Fruit fly (Drosophila melanogaster) whole organism, embryonic: Measurements from ENCODE around the gene CG16717.
A peak's percentile ranks its signal among the peaks of the same experiment; 100 is the strongest.

ENCODE experiments used
- Adf1 ChIP-seq: fragments of 200-800 bp; sonication (Bioruptor generic); IDR thresholded peaks from 2 replicates; pipeline ENCODE4 v1.3.6; 2022; ENCODE audit warnings: missing biosample characterization, missing genetic modification characterization
- Bgb ChIP-seq: fragments of 200-800 bp; sonication (Bioruptor generic); IDR thresholded peaks from 2 replicates; pipeline ENCODE4 v1.3.6; 2022; ENCODE audit warnings: missing biosample characterization, missing genetic modification characterization; ENCODE audit not compliant: partially characterized antibody
- CG10209 ChIP-seq: fragments of 200-800 bp; sonication (Bioruptor generic); optimal IDR thresholded peaks from 3 replicates; lab custom pipeline; 2017; ENCODE audit warnings: missing biosample characterization, mild to moderate bottlenecking, missing genetic modification characterization, missing genetic modification reagents
- CG1024 ChIP-seq: fragments of 200-800 bp; sonication (Bioruptor generic); IDR thresholded peaks from 2 replicates; pipeline ENCODE4 v1.3.6; 2022; ENCODE audit warnings: missing biosample characterization, missing genetic modification characterization
- CG11085 ChIP-seq: fragments of 200-800 bp; sonication (Bioruptor generic); IDR thresholded peaks from 2 replicates; pipeline ENCODE4 v1.3.6; 2022; ENCODE audit warnings: missing biosample characterization, missing genetic modification characterization
- CG11456 ChIP-seq: fragments of 200-800 bp; sonication (Bioruptor generic); IDR thresholded peaks from 3 replicates; pipeline ENCODE4 v1.3.6; 2022; ENCODE audit warnings: missing biosample characterization, missing genetic modification characterization
- CG11696 ChIP-seq: fragments of 200-800 bp; sonication (Bioruptor generic); IDR thresholded peaks from 2 replicates; pipeline ENCODE4 v1.3.6; 2022; ENCODE audit warnings: missing biosample characterization, missing genetic modification characterization
- CG12236 ChIP-seq: fragments of 200-800 bp; sonication (Bioruptor generic); optimal IDR thresholded peaks from 2 replicates; lab custom pipeline; 2016; ENCODE audit warnings: missing biosample characterization, missing genetic modification characterization
- CG12744 ChIP-seq: fragments of 200-800 bp; sonication (Bioruptor generic); optimal IDR thresholded peaks from 2 replicates; lab custom pipeline; 2016; ENCODE audit warnings: missing biosample characterization, missing genetic modification characterization
- CG13287 ChIP-seq: fragments of 200-800 bp; sonication (Bioruptor generic); IDR thresholded peaks from 2 replicates; pipeline ENCODE4 v1.3.6; 2022; ENCODE audit warnings: missing biosample characterization, missing genetic modification characterization; ENCODE audit not compliant: partially characterized antibody
- CG14014 ChIP-seq: fragments of 200-800 bp; sonication (Bioruptor generic); IDR thresholded peaks from 2 replicates; pipeline ENCODE4 v1.3.6; 2022; ENCODE audit warnings: missing biosample characterization, missing genetic modification characterization
- CG15073 ChIP-seq: fragments of 200-800 bp; sonication (Bioruptor generic); optimal IDR thresholded peaks from 2 replicates; lab custom pipeline; 2016; ENCODE audit warnings: missing biosample characterization, missing genetic modification characterization
- CG15601 ChIP-seq: fragments of 200-800 bp; sonication (Bioruptor generic); optimal IDR thresholded peaks from 3 replicates; lab custom pipeline; 2019; ENCODE audit warnings: missing biosample characterization, mild to moderate bottlenecking, missing genetic modification characterization, moderate library complexity
- CG16863 ChIP-seq: fragments of 200-800 bp; sonication (Bioruptor generic); optimal IDR thresholded peaks from 3 replicates; lab custom pipeline; 2016; ENCODE audit warnings: missing biosample characterization, missing genetic modification characterization
- CG18619 ChIP-seq: fragments of 200-800 bp; sonication (Bioruptor generic); optimal IDR thresholded peaks from 3 replicates; lab custom pipeline; 2017; ENCODE audit warnings: missing biosample characterization, mild to moderate bottlenecking, missing genetic modification characterization
- CG2116 ChIP-seq: fragments of 200-800 bp; sonication (Bioruptor generic); optimal IDR thresholded peaks from 3 replicates; lab custom pipeline; 2018; ENCODE audit warnings: missing biosample characterization, mild to moderate bottlenecking, missing genetic modification characterization
- CG2120 ChIP-seq: fragments of 200-800 bp; sonication (Bioruptor generic); optimal IDR thresholded peaks from 3 replicates; lab custom pipeline; 2016; ENCODE audit warnings: missing biosample characterization, missing genetic modification characterization
- CG2129 ChIP-seq: fragments of 200-800 bp; sonication (Bioruptor generic); IDR thresholded peaks from 2 replicates; pipeline ENCODE4 v1.3.6; 2022; ENCODE audit warnings: missing biosample characterization, missing genetic modification characterization; ENCODE audit not compliant: partially characterized antibody
- CG2678 ChIP-seq: fragments of 200-800 bp; sonication (Bioruptor generic); optimal IDR thresholded peaks from 3 replicates; lab custom pipeline; 2019; ENCODE audit warnings: missing biosample characterization, mild to moderate bottlenecking, missing genetic modification characterization, moderate library complexity
- CG4282 ChIP-seq: fragments of 200-800 bp; sonication (Bioruptor generic); optimal IDR thresholded peaks from 2 replicates; lab custom pipeline; 2016; ENCODE audit warnings: missing biosample characterization, missing genetic modification characterization
- CG5180 ChIP-seq: fragments of 200-800 bp; sonication (Bioruptor generic); optimal IDR thresholded peaks from 3 replicates; lab custom pipeline; 2017; ENCODE audit warnings: missing biosample characterization, missing genetic modification characterization, mild to moderate bottlenecking, moderate library complexity, missing genetic modification reagents
- CG6272 ChIP-seq: fragments of 200-800 bp; sonication (Bioruptor generic); IDR thresholded peaks from 2 replicates; pipeline ENCODE4 v1.3.6; 2022; ENCODE audit warnings: missing biosample characterization, missing genetic modification characterization
- CTCF ChIP-seq: fragments of 200-800 bp; sonication (Bioruptor generic); optimal IDR thresholded peaks from 2 replicates; lab custom pipeline; 2017; ENCODE audit warnings: missing biosample characterization, mild to moderate bottlenecking, missing genetic modification characterization, moderate library complexity
- Dip3 ChIP-seq: fragments of 200-800 bp; sonication (Bioruptor generic); optimal IDR thresholded peaks from 3 replicates; lab custom pipeline; 2016; ENCODE audit warnings: missing biosample characterization, missing genetic modification characterization
- Drgx ChIP-seq: fragments of 200-800 bp; sonication (Bioruptor generic); IDR thresholded peaks from 2 replicates; pipeline ENCODE4 v1.3.6; 2022; ENCODE audit warnings: missing biosample characterization, missing genetic modification characterization
- ERR ChIP-seq: fragments of 200-800 bp; sonication (Bioruptor generic); optimal IDR thresholded peaks from 2 replicates; lab custom pipeline; 2016; ENCODE audit warnings: missing biosample characterization, missing genetic modification characterization
- H15 ChIP-seq: fragments of 200-800 bp; sonication (Bioruptor generic); IDR thresholded peaks from 3 replicates; pipeline ENCODE4 v1.3.6; 2022; ENCODE audit warnings: missing biosample characterization, missing genetic modification characterization
- Hmr ChIP-seq: fragments of 200-800 bp; sonication (Bioruptor generic); optimal IDR thresholded peaks from 3 replicates; lab custom pipeline; 2017; ENCODE audit warnings: mild to moderate bottlenecking, missing biosample characterization, missing genetic modification reagents, missing genetic modification characterization
- Hr3 ChIP-seq: fragments of 200-800 bp; sonication (Bioruptor generic); optimal IDR thresholded peaks from 3 replicates; lab custom pipeline; 2016; ENCODE audit warnings: missing biosample characterization, missing genetic modification characterization
- Max ChIP-seq: fragments of 200-800 bp; sonication (Bioruptor generic); optimal IDR thresholded peaks from 2 replicates; lab custom pipeline; 2016; ENCODE audit warnings: missing biosample characterization, mild to moderate bottlenecking, missing genetic modification characterization
- Meics ChIP-seq: fragments of 200-800 bp; sonication (Bioruptor generic); optimal IDR thresholded peaks from 2 replicates; lab custom pipeline; 2017; ENCODE audit warnings: missing biosample characterization, mild to moderate bottlenecking, missing genetic modification characterization
- Mes4 ChIP-seq: fragments of 200-800 bp; sonication (Bioruptor generic); optimal IDR thresholded peaks from 2 replicates; lab custom pipeline; 2016; ENCODE audit warnings: missing biosample characterization, missing genetic modification characterization
- Mrtf ChIP-seq: fragments of 200-800 bp; sonication (Bioruptor generic); IDR thresholded peaks from 3 replicates; pipeline ENCODE4 v1.3.6; 2022; ENCODE audit warnings: missing biosample characterization, missing genetic modification characterization
- PHDP ChIP-seq: fragments of 200-800 bp; sonication (Bioruptor generic); optimal IDR thresholded peaks from 3 replicates; lab custom pipeline; 2018; ENCODE audit warnings: missing biosample characterization, mild to moderate bottlenecking, missing genetic modification characterization, moderate library complexity
- Ptx1 ChIP-seq: fragments of 200-800 bp; sonication (Bioruptor generic); IDR thresholded peaks from 2 replicates; pipeline ENCODE4 v1.3.6; 2022; ENCODE audit warnings: missing biosample characterization, missing genetic modification characterization
- Side ChIP-seq: fragments of 200-800 bp; sonication (Bioruptor generic); optimal IDR thresholded peaks from 2 replicates; lab custom pipeline; 2016; ENCODE audit warnings: missing biosample characterization, missing genetic modification characterization
- Sin3A ChIP-seq: fragments of >200 bp; optimal IDR thresholded peaks from 2 replicates; lab custom pipeline; 2018
- Tbp ChIP-seq: fragments of >200 bp; optimal IDR thresholded peaks from 2 replicates; lab custom pipeline; 2018; ENCODE audit warnings: missing biosample characterization, missing genetic modification characterization
- caup ChIP-seq: fragments of 200-800 bp; sonication (Bioruptor generic); optimal IDR thresholded peaks from 3 replicates; lab custom pipeline; 2017; ENCODE audit warnings: missing biosample characterization, mild to moderate bottlenecking, missing genetic modification characterization, moderate library complexity; ENCODE audit not compliant: severe bottlenecking
- ems ChIP-seq: fragments of 200-800 bp; sonication (Bioruptor generic); optimal IDR thresholded peaks from 3 replicates; lab custom pipeline; 2016; ENCODE audit warnings: missing biosample characterization, missing genetic modification characterization
- fu2 ChIP-seq: fragments of 200-800 bp; sonication (Bioruptor generic); optimal IDR thresholded peaks from 2 replicates; lab custom pipeline; 2016; ENCODE audit warnings: missing biosample characterization, missing genetic modification characterization
- gcm ChIP-seq: fragments of 200-800 bp; sonication (Bioruptor generic); optimal IDR thresholded peaks from 2 replicates; lab custom pipeline; 2019; ENCODE audit warnings: missing biosample characterization, mild to moderate bottlenecking, missing genetic modification characterization, moderate library complexity
- kay ChIP-seq: fragments of 200-800 bp; sonication (Bioruptor generic); optimal IDR thresholded peaks from 2 replicates; lab custom pipeline; 2016; ENCODE audit warnings: missing biosample characterization, missing genetic modification characterization
- nerfin-2 ChIP-seq: fragments of 200-800 bp; sonication (Bioruptor generic); IDR thresholded peaks from 2 replicates; pipeline ENCODE4 v1.3.6; 2022; ENCODE audit warnings: missing biosample characterization, missing genetic modification characterization; ENCODE audit not compliant: partially characterized antibody
- pan ChIP-seq, 4 experiments: fragments of >200 bp in 3 of 4; fragments of 200-800 bp in 1 of 4; sonication (Bioruptor generic) in 1 of 4; optimal IDR thresholded peaks in 3 of 4; IDR thresholded peaks in 1 of 4; 2 replicates each; pipeline versions ENCODE4 v1.3.6 to Lab custom; 2017 to 2022; ENCODE audit warnings: missing biosample characterization in 2 of 4, missing genetic modification characterization in 2 of 4, mixed read lengths in 1 of 4
- run ChIP-seq: fragments of 200-800 bp; sonication (Bioruptor generic); optimal IDR thresholded peaks from 3 replicates; lab custom pipeline; 2018; ENCODE audit warnings: missing biosample characterization, mild to moderate bottlenecking, missing genetic modification characterization
- sc ChIP-seq, 3 experiments: fragments of >200 bp in 2 of 3; fragments of 200-800 bp in 1 of 3; sonication (Bioruptor generic) in 1 of 3; optimal IDR thresholded peaks; 2 replicates in 2 of 3; 3 replicates in 1 of 3; lab custom pipeline; 2017; ENCODE audit warnings: mild to moderate bottlenecking in 1 of 3, missing biosample characterization in 1 of 3, missing genetic modification characterization in 1 of 3, missing genetic modification reagents in 1 of 3
- sens-2 ChIP-seq: fragments of 200-800 bp; sonication (Bioruptor generic); IDR thresholded peaks from 2 replicates; pipeline ENCODE4 v1.3.6; 2022; ENCODE audit warnings: missing biosample characterization, missing genetic modification characterization
- slou ChIP-seq: fragments of 200-800 bp; sonication (Bioruptor generic); optimal IDR thresholded peaks from 3 replicates; lab custom pipeline; 2016; ENCODE audit warnings: missing biosample characterization, missing genetic modification characterization
- so ChIP-seq: fragments of 200-800 bp; sonication (Bioruptor generic); IDR thresholded peaks from 3 replicates; pipeline ENCODE4 v1.3.6; 2022; ENCODE audit warnings: missing biosample characterization, missing genetic modification characterization
- trh ChIP-seq: fragments of 200-800 bp; sonication (Bioruptor generic); optimal IDR thresholded peaks from 2 replicates; lab custom pipeline; 2016; ENCODE audit warnings: missing biosample characterization, missing genetic modification characterization
- zfh2 ChIP-seq: fragments of 200-800 bp; sonication (Bioruptor generic); optimal IDR thresholded peaks from 2 replicates; lab custom pipeline; 2016; ENCODE audit warnings: missing biosample characterization, missing genetic modification characterization

Gene CG16717

DNA sequence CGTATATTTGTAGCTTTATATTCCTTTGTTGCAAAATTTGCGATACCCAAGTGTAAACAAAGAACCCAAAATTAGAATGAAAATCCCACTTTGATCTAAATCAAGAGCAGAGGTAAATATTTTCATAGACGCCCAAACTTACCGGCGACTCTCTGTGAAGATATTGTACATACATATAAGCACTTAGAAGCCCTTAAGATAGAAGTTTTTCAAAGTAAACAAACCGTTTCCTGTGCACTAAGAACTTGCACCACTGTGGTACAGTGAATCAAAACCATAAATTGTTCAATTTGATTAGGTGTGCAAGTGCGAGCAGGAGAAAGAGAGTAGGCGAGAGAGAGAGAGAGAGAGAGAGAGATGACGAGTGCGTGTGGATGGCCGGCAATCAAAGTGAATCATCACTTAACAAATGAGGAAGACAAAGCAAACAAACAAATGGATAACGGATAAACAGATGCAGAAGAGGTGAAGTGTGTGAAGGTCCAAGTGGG is 949 bp upstream of the CG16717 start (continued):
- TF ChIP-seq caup (GFP tag; lab: Kevin White, UChicago) (no peak), ems (GFP tag; lab: Kevin White, UChicago) (no peak), trh (GFP tag; lab: Kevin White, UChicago) (no peak), CG11085 (no peak), sens-2 (GFP tag; lab: Robert Waterston, UW) (peak; percentile 30; the same call in 1 of the 2 replicates), H15 (GFP tag; lab: Robert Waterston, UW) (no peak), CG5180 (GFP tag; lab: Kevin White, UChicago) (no peak), CG11696 (no peak), Tbp (GFP tag; lab: Kevin White, UChicago) (no peak), CTCF (GFP tag; lab: Kevin White, UChicago) (no peak), CG12744 (GFP tag; lab: Kevin White, UChicago) (no peak), nerfin-2 (GFP tag; lab: Robert Waterston, UW) (no peak), Ptx1 (GFP tag; lab: Robert Waterston, UW) (no peak), kay (GFP tag; lab: Kevin White, UChicago) (peak; percentile 88), CG18619 (no peak), CG1024 (GFP tag; lab: Robert Waterston, UW) (no peak), zfh2 (GFP tag; lab: Kevin White, UChicago) (no peak), Drgx (GFP tag; lab: Robert Waterston, UW) (no peak), Meics (GFP tag; lab: Kevin White, UChicago) (no peak), CG2116 (no peak), CG2120 (GFP tag; lab: Kevin White, UChicago) (no peak), sc (optimal IDR thresholded peaks at IDR 0.05; lab: Kevin White, UChicago) (no peak), sc (GFP tag; optimal IDR thresholded peaks at IDR 0.05; lab: Kevin White, UChicago) (peak; percentile 23), fu2 (GFP tag; lab: Kevin White, UChicago) (no peak), CG6272 (no peak), CG14014 (GFP tag; lab: Robert Waterston, UW) (no peak), gcm (GFP tag; lab: Kevin White, UChicago) (peak; percentile 21), CG2129 (no peak), run (tag; lab: Kevin White, UChicago) (no peak), ERR (no peak), Mes4 (no peak), CG13287 (GFP tag; lab: Robert Waterston, UW) (no peak), CG15601 (tag; lab: Kevin White, UChicago) (peak; percentile 15), CG2678 (tag; lab: Kevin White, UChicago) (no peak), so (no peak), Adf1 (GFP tag; lab: Robert Waterston, UW) (no peak), pan (optimal IDR thresholded peaks at IDR 0.05; lab: Kevin White, UChicago) (no peak), pan (GFP tag; optimal IDR thresholded peaks at IDR 0.05 in 1 of 2, IDR thresholded peaks at IDR 0.05 in 1 of 2) (no peak), Sin3A (lab: Kevin White, UChicago) (no peak), CG4282 (GFP tag; lab: Kevin White, UChicago) (peak; percentile 53), PHDP (tag; lab: Kevin White, UChicago) (peak; percentile 9), CG16863 (GFP tag; lab: Kevin White, UChicago) (no peak), Max (no peak), Side (GFP tag; lab: Kevin White, UChicago) (no peak), Dip3 (GFP tag; lab: Kevin White, UChicago) (no peak), Bgb (GFP tag; lab: Robert Waterston, UW) (peak; percentile 6; the same call in 1 of the 2 replicates), Mrtf (GFP tag; lab: Robert Waterston, UW) (no peak), Hr3 (no peak), slou (GFP tag; lab: Kevin White, UChicago) (no peak), CG11456 (GFP tag; lab: Robert Waterston, UW) (no peak), CG10209 (GFP tag; lab: Kevin White, UChicago) (peak; percentile 6), Hmr (GFP tag; lab: Kevin White, UChicago) (no peak), CG15073 (GFP tag; lab: Kevin White, UChicago) (no peak), CG12236 (GFP tag; lab: Kevin White, UChicago) (no peak)
